Worm (Caenorhabditis elegans) whole organism, L1 larva: ENCODE measurements around the gene srh-257.

ENCODE experiments used
- ama-1 ChIP-seq: fragments of 150-350 bp; optimal IDR thresholded peaks from 2 replicates; lab custom pipeline; 2014
- hlh-17 ChIP-seq: fragments of 200-800 bp; sonication (Bioruptor generic); optimal IDR thresholded peaks from 2 replicates; lab custom pipeline; 2018; ENCODE audit warnings: missing genetic modification characterization, mild to moderate bottlenecking, missing compliant biosample characterization, moderate library complexity, borderline replicate concordance
- nhr-20 ChIP-seq: sonication (generic microtip); optimal IDR thresholded peaks from 2 replicates; lab custom pipeline; 2016; ENCODE audit warnings: mild to moderate bottlenecking, missing genetic modification characterization, missing compliant biosample characterization
- nhr-77 ChIP-seq: fragments of 150-350 bp; optimal IDR thresholded peaks from 2 replicates; lab custom pipeline; 2014; ENCODE audit warnings: missing biosample characterization, missing genetic modification characterization
- nhr-85 ChIP-seq: sonication (generic microtip); peaks from one replicate; lab custom pipeline; 2016; ENCODE audit warnings: missing genetic modification characterization, inconsistent platforms, missing compliant biosample characterization
- unc-98 ChIP-seq: fragments of 200-800 bp; sonication (Bioruptor generic); IDR thresholded peaks from 2 replicates; pipeline ENCODE4 v1.3.6; 2022; ENCODE audit warnings: missing genetic modification characterization, missing compliant biosample characterization

srh-257 gene

ce11 chrV:15454322-15454721, 47.3 kb downstream of the srh-257 start:
- TF ChIP-seq unc-98 (no peak), ama-1 (lab: Kevin White, UChicago) (no peak), nhr-85 (tag; lab: Kevin White, UChicago) (peak; percentile 22), nhr-20 (tag; lab: Kevin White, UChicago) (no peak)

ce11 chrV:15459088-15459487, 52.1 kb downstream of the srh-257 start, which contains the start of gene str-71:
Gene str-71 (minus strand): TSS chrV:15459188.
- no peak for TF ChIP-seq nhr-77 (tag; lab: Kevin White, UChicago)
- TF ChIP-seq hlh-17: no peak
